Fruit fly (Drosophila melanogaster) whole organism, prepupa: Measurements from ENCODE around the gene AstCC.
A peak's percentile ranks its signal among the peaks of the same experiment; 100 is the strongest.

Experiments
- Blimp-1 ChIP-seq: fragments of 200-800 bp; sonication (Bioruptor generic); optimal IDR thresholded peaks from 3 replicates; lab custom pipeline; 2017; ENCODE audit warnings: missing biosample characterization, missing genetic modification characterization, mild to moderate bottlenecking, moderate library complexity, missing genetic modification reagents
- CG11294 ChIP-seq: fragments of 200-800 bp; sonication (Bioruptor generic); IDR thresholded peaks from 2 replicates; pipeline ENCODE4 v1.3.6; 2022; ENCODE audit warnings: missing biosample characterization, missing genetic modification characterization
- CG3032 ChIP-seq: fragments of 200-800 bp; optimal IDR thresholded peaks from 2 replicates; lab custom pipeline; 2019; ENCODE audit warnings: missing biosample characterization, mild to moderate bottlenecking, missing genetic modification characterization, moderate library complexity
- CG31627 ChIP-seq: fragments of 200-800 bp; sonication (Bioruptor generic); optimal IDR thresholded peaks from 3 replicates; lab custom pipeline; 2016; ENCODE audit warnings: missing biosample characterization, missing genetic modification characterization
- CG32006 ChIP-seq: fragments of 200-800 bp; sonication (Bioruptor generic); optimal IDR thresholded peaks from 3 replicates; lab custom pipeline; 2017; ENCODE audit warnings: missing biosample characterization, mild to moderate bottlenecking, missing genetic modification characterization
- CG4318 ChIP-seq: fragments of 200-800 bp; sonication (Bioruptor generic); optimal IDR thresholded peaks from 3 replicates; lab custom pipeline; 2017; ENCODE audit warnings: missing biosample characterization, mild to moderate bottlenecking, missing genetic modification characterization
- CG6163 ChIP-seq: fragments of 200-800 bp; sonication (Bioruptor generic); IDR thresholded peaks from 3 replicates; pipeline ENCODE4 v1.3.6; 2022; ENCODE audit warnings: missing biosample characterization, missing genetic modification characterization
- CG6276 ChIP-seq: fragments of 200-800 bp; sonication (Bioruptor generic); optimal IDR thresholded peaks from 2 replicates; lab custom pipeline; 2017; ENCODE audit warnings: missing biosample characterization, mild to moderate bottlenecking, missing genetic modification characterization
- CG6808 ChIP-seq: fragments of 200-800 bp; sonication (Bioruptor generic); optimal IDR thresholded peaks from 3 replicates; lab custom pipeline; 2017; ENCODE audit warnings: missing biosample characterization, missing genetic modification characterization, mild to moderate bottlenecking, moderate library complexity, missing genetic modification reagents
- CG8119 ChIP-seq: fragments of 200-800 bp; sonication (Bioruptor generic); IDR thresholded peaks from 3 replicates; pipeline ENCODE4 v1.3.6; 2022; ENCODE audit warnings: missing biosample characterization, missing genetic modification characterization
- CG8632 ChIP-seq: fragments of 200-800 bp; sonication (Bioruptor generic); optimal IDR thresholded peaks from 3 replicates; lab custom pipeline; 2016; ENCODE audit warnings: missing biosample characterization, missing genetic modification characterization
- CG9139 ChIP-seq: fragments of 200-800 bp; sonication (Bioruptor generic); optimal IDR thresholded peaks from 3 replicates; lab custom pipeline; 2017; ENCODE audit warnings: missing biosample characterization, mild to moderate bottlenecking, missing genetic modification characterization
- Eip75B ChIP-seq: fragments of 200-800 bp; sonication (Bioruptor generic); optimal IDR thresholded peaks from 3 replicates; lab custom pipeline; 2016; ENCODE audit warnings: missing biosample characterization, missing genetic modification characterization
- Eip78C ChIP-seq: fragments of 200-800 bp; sonication (Bioruptor generic); peaks from one replicate; lab custom pipeline; 2016; ENCODE audit warnings: missing biosample characterization, missing genetic modification characterization
- Eip93F ChIP-seq: fragments of 200-800 bp; sonication (Bioruptor generic); optimal IDR thresholded peaks from 2 replicates; lab custom pipeline; 2016; ENCODE audit warnings: missing biosample characterization, mild to moderate bottlenecking, missing genetic modification characterization
- Ets21C ChIP-seq: fragments of 200-800 bp; sonication (Bioruptor generic); optimal IDR thresholded peaks from 3 replicates; lab custom pipeline; 2016; ENCODE audit warnings: missing biosample characterization, missing genetic modification characterization
- Hr38 ChIP-seq: sonication (Bioruptor generic); optimal IDR thresholded peaks from 2 replicates; lab custom pipeline; 2016; ENCODE audit warnings: missing biosample characterization, missing genetic modification characterization
- Hr39 ChIP-seq: fragments of 200-800 bp; sonication (Bioruptor generic); optimal IDR thresholded peaks from 2 replicates; lab custom pipeline; 2016; ENCODE audit warnings: missing biosample characterization, missing genetic modification characterization
- Lpt ChIP-seq: fragments of 200-800 bp; sonication (Bioruptor generic); optimal IDR thresholded peaks from 3 replicates; lab custom pipeline; 2016; ENCODE audit warnings: missing biosample characterization, missing genetic modification characterization
- Met ChIP-seq: fragments of 200-800 bp; sonication (Bioruptor generic); optimal IDR thresholded peaks from 3 replicates; lab custom pipeline; 2016; ENCODE audit warnings: missing biosample characterization, missing genetic modification characterization
- Sox102F ChIP-seq: fragments of 200-800 bp; sonication (Bioruptor generic); optimal IDR thresholded peaks from 2 replicates; lab custom pipeline; 2016; ENCODE audit warnings: missing biosample characterization, mild to moderate bottlenecking, missing genetic modification characterization
- Sox15 ChIP-seq: fragments of 200-800 bp; sonication (Bioruptor generic); optimal IDR thresholded peaks from 3 replicates; lab custom pipeline; 2016; ENCODE audit warnings: missing biosample characterization, missing genetic modification characterization
- acj6 ChIP-seq: fragments of 200-800 bp; sonication (Bioruptor generic); optimal IDR thresholded peaks from 3 replicates; lab custom pipeline; 2016; ENCODE audit warnings: missing biosample characterization, missing genetic modification characterization
- esn ChIP-seq: fragments of 200-800 bp; sonication (Bioruptor generic); optimal IDR thresholded peaks from 2 replicates; lab custom pipeline; 2016; ENCODE audit warnings: missing biosample characterization, mild to moderate bottlenecking, missing genetic modification characterization, moderate library complexity
- fd85E ChIP-seq: fragments of 200-800 bp; sonication (Bioruptor generic); optimal IDR thresholded peaks from 3 replicates; lab custom pipeline; 2016; ENCODE audit warnings: missing biosample characterization, missing genetic modification characterization
- lz ChIP-seq: fragments of 200-800 bp; sonication (Bioruptor generic); optimal IDR thresholded peaks from 3 replicates; lab custom pipeline; 2016; ENCODE audit warnings: missing biosample characterization, missing genetic modification characterization
- net ChIP-seq: fragments of 200-800 bp; sonication (Bioruptor generic); optimal IDR thresholded peaks from 3 replicates; lab custom pipeline; 2016; ENCODE audit warnings: missing biosample characterization, missing genetic modification characterization
- spab ChIP-seq: fragments of 200-800 bp; sonication (Bioruptor generic); optimal IDR thresholded peaks from 2 replicates; lab custom pipeline; 2017; ENCODE audit warnings: missing biosample characterization, mild to moderate bottlenecking, missing genetic modification characterization, missing genetic modification reagents
- svp ChIP-seq: fragments of 200-800 bp; sonication (Bioruptor generic); peaks from one replicate; lab custom pipeline; 2016; ENCODE audit warnings: missing biosample characterization, missing genetic modification characterization

Gene AstCC

dm6 chr2L:11106562-11106962 lies 21.5 kb upstream of the AstCC start, which contains the start of gene Reps (continued):
- TF ChIP-seq CG31627 (GFP tag; lab: Kevin White, UChicago) (peak; percentile 99), Met (GFP tag; lab: Kevin White, UChicago) (peak; percentile 98), Ets21C (peak; percentile 96), fd85E (GFP tag; lab: Kevin White, UChicago) (peak; percentile 83), Lpt (GFP tag; lab: Kevin White, UChicago) (peak; percentile 97), CG4318 (GFP tag; lab: Kevin White, UChicago) (peak; percentile 96), CG8119 (GFP tag; lab: Robert Waterston, UW) (peak; percentile 96), spab (GFP tag; lab: Kevin White, UChicago) (peak; percentile 97), Hr38 (peak; percentile 84), CG8632 (GFP tag; lab: Kevin White, UChicago) (peak; percentile 97), svp (GFP tag; lab: Kevin White, UChicago) (peak; percentile 99), CG6276 (GFP tag; lab: Kevin White, UChicago) (peak; percentile 95), CG9139 (GFP tag; lab: Kevin White, UChicago) (peak; percentile 94), Eip78C (peak; percentile 99)
- TF ChIP-seq, all 60 proteins: peak for 60

- TF ChIP-seq svp (GFP tag; lab: Kevin White, UChicago) (peak; percentile 94), Blimp-1 (GFP tag; lab: Kevin White, UChicago) (no peak)
These were observed 20.3 kb upstream of the AstCC start for dm6 chr2L:11105320-11105719.

dm6 chr2L:11100516-11101061 lies 15.6 kb upstream of the AstCC start, which contains the start of gene Ge-1:
Ge-1 (minus strand) TSS chr2L:11100888.
- TF ChIP-seq CG6808 (no peak), Eip93F (no peak), CG9139 (GFP tag; lab: Kevin White, UChicago) (no peak), CG31627 (GFP tag; lab: Kevin White, UChicago) (no peak), Eip75B (GFP tag; lab: Kevin White, UChicago) (no peak), Met (GFP tag; lab: Kevin White, UChicago) (no peak), Hr38 (no peak), Hr39 (GFP tag; lab: Kevin White, UChicago) (no peak), acj6 (GFP tag; lab: Kevin White, UChicago) (no peak), CG32006 (GFP tag; lab: Kevin White, UChicago) (no peak), net (GFP tag; lab: Kevin White, UChicago) (no peak), esn (peak; percentile 16), CG3032 (tag; lab: Kevin White, UChicago) (peak; percentile 9), spab (GFP tag; lab: Kevin White, UChicago) (no peak)
- TF ChIP-seq, all 60 proteins: peak for 2

- peak; percentile 8 for TF ChIP-seq Sox15 (GFP tag; lab: Kevin White, UChicago)
- no peak for TF ChIP-seq CG11294 (GFP tag; lab: Robert Waterston, UW)
- no peak for TF ChIP-seq CG6163
- peak; percentile 62 for TF ChIP-seq esn
- TF ChIP-seq lz (GFP tag; lab: Kevin White, UChicago), result peak; percentile 37
- peak; percentile 45 for TF ChIP-seq CG3032 (tag; lab: Kevin White, UChicago)
These were observed 6.1 kb upstream of the AstCC start, which contains the start of gene Wdr59 for dm6 chr2L:11091111-11091510. Wdr59 (plus strand) TSS chr2L:11091444.

dm6 chr2L:11086357-11086924 lies 1.4 kb upstream of the AstCC start, which contains the start of gene CG16854:
CG16854 (plus strand) TSS chr2L:11086721.
- TF ChIP-seq Ets21C (no peak), Eip75B (GFP tag; lab: Kevin White, UChicago) (no peak)

dm6 chr2L:11082025-11082424 lies 3.0 kb downstream of the AstCC start:
- no peak for TF ChIP-seq Sox102F (GFP tag; lab: Kevin White, UChicago)
